Fruit fly (Drosophila melanogaster) whole organism, embryonic: ENCODE results near the gene mRpL32.

Source experiments
- Antp ChIP-seq: fragments of 200-800 bp; sonication (Bioruptor generic); optimal IDR thresholded peaks from 3 replicates; lab custom pipeline; 2016; ENCODE audit warnings: missing biosample characterization, missing genetic modification characterization
- B-H2 ChIP-seq: fragments of 200-800 bp; sonication (Bioruptor generic); optimal IDR thresholded peaks from 2 replicates; lab custom pipeline; 2018; ENCODE audit warnings: missing biosample characterization, mild to moderate bottlenecking, missing genetic modification characterization
- BEAF-32 ChIP-seq: fragments of 200-800 bp; sonication (Bioruptor generic); optimal IDR thresholded peaks from 3 replicates; lab custom pipeline; 2017; ENCODE audit warnings: missing biosample characterization, missing genetic modification characterization, mild to moderate bottlenecking, moderate library complexity, missing genetic modification reagents
- CG10654 ChIP-seq: fragments of 200-800 bp; sonication (Bioruptor generic); optimal IDR thresholded peaks from 2 replicates; lab custom pipeline; 2016; ENCODE audit warnings: missing biosample characterization, missing genetic modification characterization
- CG12236 ChIP-seq: fragments of 200-800 bp; sonication (Bioruptor generic); optimal IDR thresholded peaks from 2 replicates; lab custom pipeline; 2016; ENCODE audit warnings: missing biosample characterization, missing genetic modification characterization
- CG12744 ChIP-seq: fragments of 200-800 bp; sonication (Bioruptor generic); optimal IDR thresholded peaks from 2 replicates; lab custom pipeline; 2016; ENCODE audit warnings: missing biosample characterization, missing genetic modification characterization
- CG13287 ChIP-seq: fragments of 200-800 bp; sonication (Bioruptor generic); IDR thresholded peaks from 2 replicates; pipeline ENCODE4 v1.3.6; 2022; ENCODE audit warnings: missing biosample characterization, missing genetic modification characterization; ENCODE audit not compliant: partially characterized antibody
- CG14050 ChIP-seq: fragments of 200-800 bp; sonication (Bioruptor generic); IDR thresholded peaks from 3 replicates; pipeline ENCODE4 v1.3.6; 2022; ENCODE audit warnings: missing biosample characterization, missing genetic modification characterization
- CG15011 ChIP-seq: fragments of 200-800 bp; sonication (Bioruptor generic); optimal IDR thresholded peaks from 3 replicates; lab custom pipeline; 2018; ENCODE audit warnings: missing biosample characterization, mild to moderate bottlenecking, missing genetic modification characterization
- CG17912 ChIP-seq: fragments of 200-800 bp; sonication (Bioruptor generic); optimal IDR thresholded peaks from 2 replicates; lab custom pipeline; 2018; ENCODE audit warnings: missing biosample characterization, mild to moderate bottlenecking, missing genetic modification characterization
- CG2875 ChIP-seq: fragments of 200-800 bp; sonication (Bioruptor generic); optimal IDR thresholded peaks from 2 replicates; lab custom pipeline; 2017; ENCODE audit warnings: missing biosample characterization, mild to moderate bottlenecking, missing genetic modification characterization, missing genetic modification reagents
- CG31224 ChIP-seq: fragments of 200-800 bp; sonication (Bioruptor generic); IDR thresholded peaks from 2 replicates; pipeline ENCODE4 v1.3.6; 2022; ENCODE audit warnings: missing biosample characterization, missing genetic modification characterization
- CG33557 ChIP-seq: fragments of 200-800 bp; sonication (Bioruptor generic); optimal IDR thresholded peaks from 2 replicates; lab custom pipeline; 2019; ENCODE audit warnings: missing biosample characterization, mild to moderate bottlenecking, missing genetic modification characterization, moderate library complexity
- CG3407 ChIP-seq: fragments of 200-800 bp; sonication (Bioruptor generic); optimal IDR thresholded peaks from 2 replicates; lab custom pipeline; 2018; ENCODE audit warnings: missing biosample characterization, mild to moderate bottlenecking, missing genetic modification characterization
- CG6654 ChIP-seq: fragments of 200-800 bp; sonication (Bioruptor generic); optimal IDR thresholded peaks from 2 replicates; lab custom pipeline; 2017; ENCODE audit warnings: missing biosample characterization, mild to moderate bottlenecking, missing genetic modification characterization
- CG6689 ChIP-seq: fragments of 200-800 bp; sonication (Bioruptor generic); IDR thresholded peaks from 2 replicates; pipeline ENCODE4 v1.3.6; 2022; ENCODE audit warnings: missing biosample characterization, missing genetic modification characterization
- CG6813 ChIP-seq: fragments of 200-800 bp; sonication (Bioruptor generic); optimal IDR thresholded peaks from 2 replicates; lab custom pipeline; 2017; ENCODE audit warnings: missing biosample characterization, missing genetic modification characterization, mild to moderate bottlenecking, moderate library complexity, missing genetic modification reagents
- CG7786 ChIP-seq: fragments of 200-800 bp; sonication (Bioruptor generic); optimal IDR thresholded peaks from 2 replicates; lab custom pipeline; 2016; ENCODE audit warnings: missing biosample characterization, missing genetic modification characterization
- CG7928 ChIP-seq: fragments of 200-800 bp; sonication (Bioruptor generic); optimal IDR thresholded peaks from 2 replicates; lab custom pipeline; 2017; ENCODE audit warnings: missing biosample characterization, mild to moderate bottlenecking, missing genetic modification characterization
- CG7987 ChIP-seq: fragments of 200-800 bp; sonication (Bioruptor generic); optimal IDR thresholded peaks from 2 replicates; lab custom pipeline; 2018; ENCODE audit warnings: missing biosample characterization, mild to moderate bottlenecking, missing genetic modification characterization, moderate library complexity
- CG8944 ChIP-seq: fragments of 200-800 bp; sonication (Bioruptor generic); optimal IDR thresholded peaks from 3 replicates; lab custom pipeline; 2016; ENCODE audit warnings: missing biosample characterization, missing genetic modification characterization
- CG9876 ChIP-seq: fragments of 200-800 bp; sonication (Bioruptor generic); optimal IDR thresholded peaks from 2 replicates; lab custom pipeline; 2016; ENCODE audit warnings: missing biosample characterization, missing genetic modification characterization
- CrebB ChIP-seq: fragments of 200-800 bp; sonication (Bioruptor generic); optimal IDR thresholded peaks from 3 replicates; lab custom pipeline; 2018; ENCODE audit warnings: missing biosample characterization, mild to moderate bottlenecking, missing genetic modification characterization
- HLH4C ChIP-seq: fragments of 200-800 bp; sonication (Bioruptor generic); IDR thresholded peaks from 3 replicates; pipeline ENCODE4 v1.3.6; 2022; ENCODE audit warnings: missing biosample characterization, missing genetic modification characterization; ENCODE audit not compliant: partially characterized antibody
- HLH54F ChIP-seq: fragments of 200-800 bp; sonication (Bioruptor generic); optimal IDR thresholded peaks from 3 replicates; lab custom pipeline; 2016; ENCODE audit warnings: missing biosample characterization, missing genetic modification characterization
- Hmr ChIP-seq: fragments of 200-800 bp; sonication (Bioruptor generic); optimal IDR thresholded peaks from 3 replicates; lab custom pipeline; 2017; ENCODE audit warnings: mild to moderate bottlenecking, missing biosample characterization, missing genetic modification reagents, missing genetic modification characterization
- Mes4 ChIP-seq: fragments of 200-800 bp; sonication (Bioruptor generic); optimal IDR thresholded peaks from 2 replicates; lab custom pipeline; 2016; ENCODE audit warnings: missing biosample characterization, missing genetic modification characterization
- Optix ChIP-seq: fragments of 200-800 bp; sonication (Bioruptor generic); IDR thresholded peaks from 3 replicates; pipeline ENCODE4 v1.3.6; 2022; ENCODE audit warnings: missing biosample characterization, missing genetic modification characterization
- ac ChIP-seq: fragments of 200-800 bp; sonication (Bioruptor generic); optimal IDR thresholded peaks from 3 replicates; lab custom pipeline; 2017; ENCODE audit warnings: missing biosample characterization, mild to moderate bottlenecking, missing genetic modification characterization
- caup ChIP-seq: fragments of 200-800 bp; sonication (Bioruptor generic); optimal IDR thresholded peaks from 3 replicates; lab custom pipeline; 2017; ENCODE audit warnings: missing biosample characterization, mild to moderate bottlenecking, missing genetic modification characterization, moderate library complexity; ENCODE audit not compliant: severe bottlenecking
- chif ChIP-seq, 2 experiments: fragments of 200-800 bp; sonication (Bioruptor generic); optimal IDR thresholded peaks; 3 replicates each; lab custom pipeline; 2016; ENCODE audit warnings: missing biosample characterization in 2 of 2, missing genetic modification characterization in 2 of 2
- crc ChIP-seq: fragments of 200-800 bp; sonication (Bioruptor generic); optimal IDR thresholded peaks from 2 replicates; lab custom pipeline; 2016; ENCODE audit warnings: missing biosample characterization, missing genetic modification characterization
- emc ChIP-seq: fragments of 200-800 bp; sonication (Bioruptor generic); optimal IDR thresholded peaks from 2 replicates; lab custom pipeline; 2016; ENCODE audit warnings: missing biosample characterization, missing genetic modification characterization
- fd102C ChIP-seq: fragments of 200-800 bp; sonication (Bioruptor generic); optimal IDR thresholded peaks from 2 replicates; lab custom pipeline; 2018; ENCODE audit warnings: missing biosample characterization, mild to moderate bottlenecking, missing genetic modification characterization, moderate library complexity
- fd3F ChIP-seq: fragments of 200-800 bp; sonication (Bioruptor generic); optimal IDR thresholded peaks from 2 replicates; lab custom pipeline; 2018; ENCODE audit warnings: missing biosample characterization, mild to moderate bottlenecking, missing genetic modification characterization, moderate library complexity
- fd64A ChIP-seq: fragments of 200-800 bp; sonication (Bioruptor generic); optimal IDR thresholded peaks from 3 replicates; lab custom pipeline; 2018; ENCODE audit warnings: missing biosample characterization, mild to moderate bottlenecking, missing genetic modification characterization
- fd96Cb ChIP-seq: fragments of 200-800 bp; sonication (Bioruptor generic); optimal IDR thresholded peaks from 2 replicates; lab custom pipeline; 2018; ENCODE audit warnings: missing biosample characterization, mild to moderate bottlenecking, missing genetic modification characterization, moderate library complexity
- hbn ChIP-seq: fragments of 200-800 bp; sonication (Bioruptor generic); IDR thresholded peaks from 2 replicates; pipeline ENCODE4 v1.3.6; 2022; ENCODE audit warnings: missing biosample characterization, missing genetic modification characterization; ENCODE audit not compliant: partially characterized antibody
- hth ChIP-seq: fragments of >200 bp; optimal IDR thresholded peaks from 2 replicates; lab custom pipeline; 2017; ENCODE audit warnings: inconsistent platforms
- mam ChIP-seq: fragments of 200-800 bp; sonication (Bioruptor generic); optimal IDR thresholded peaks from 3 replicates; lab custom pipeline; 2016; ENCODE audit warnings: missing biosample characterization, missing genetic modification characterization
- nom ChIP-seq: fragments of 200-800 bp; sonication (Bioruptor generic); optimal IDR thresholded peaks from 2 replicates; lab custom pipeline; 2017; ENCODE audit warnings: missing biosample characterization, missing genetic modification characterization, mild to moderate bottlenecking, moderate library complexity, missing genetic modification reagents
- prd ChIP-seq, 3 experiments: fragments of >200 bp in 2 of 3; fragments of 200-800 bp in 1 of 3; sonication (Bioruptor generic) in 1 of 3; optimal IDR thresholded peaks in 2 of 3; IDR thresholded peaks in 1 of 3; 2 replicates in 2 of 3; 3 replicates in 1 of 3; pipeline versions ENCODE4 v1.3.6 to Lab custom; 2017 to 2022; ENCODE audit warnings: missing biosample characterization in 1 of 3, missing genetic modification characterization in 1 of 3
- sens ChIP-seq: fragments of 200-800 bp; sonication (Bioruptor generic); peaks from one replicate; lab custom pipeline; 2016; ENCODE audit warnings: missing biosample characterization, missing genetic modification characterization
- shn ChIP-seq: fragments of 200-800 bp; sonication (Bioruptor generic); optimal IDR thresholded peaks from 3 replicates; lab custom pipeline; 2016; ENCODE audit warnings: missing biosample characterization, missing genetic modification characterization
- sim ChIP-seq: fragments of 200-800 bp; sonication (Bioruptor generic); IDR thresholded peaks from 2 replicates; pipeline ENCODE4 v1.3.6; 2022; ENCODE audit warnings: missing biosample characterization, missing genetic modification characterization
- slp2 ChIP-seq: fragments of 200-800 bp; sonication (Bioruptor generic); optimal IDR thresholded peaks from 2 replicates; lab custom pipeline; 2016; ENCODE audit warnings: missing biosample characterization, missing genetic modification characterization
- sqz ChIP-seq: fragments of 200-800 bp; sonication (Bioruptor generic); optimal IDR thresholded peaks from 3 replicates; lab custom pipeline; 2018; ENCODE audit warnings: missing biosample characterization, mild to moderate bottlenecking, missing genetic modification characterization
- toy ChIP-seq: fragments of 200-800 bp; sonication (Bioruptor generic); IDR thresholded peaks from 2 replicates; pipeline ENCODE4 v1.3.6; 2022; ENCODE audit warnings: missing biosample characterization, missing genetic modification characterization
- vfl ChIP-seq: fragments of 200-800 bp; sonication (Bioruptor generic); optimal IDR thresholded peaks from 2 replicates; lab custom pipeline; 2016; ENCODE audit warnings: missing biosample characterization, missing genetic modification characterization
- zfh1 ChIP-seq: fragments of 200-800 bp; sonication (Bioruptor generic); IDR thresholded peaks from 3 replicates; pipeline ENCODE4 v1.3.6; 2022; ENCODE audit warnings: missing biosample characterization, missing genetic modification characterization

mRpL32 gene

DNA sequence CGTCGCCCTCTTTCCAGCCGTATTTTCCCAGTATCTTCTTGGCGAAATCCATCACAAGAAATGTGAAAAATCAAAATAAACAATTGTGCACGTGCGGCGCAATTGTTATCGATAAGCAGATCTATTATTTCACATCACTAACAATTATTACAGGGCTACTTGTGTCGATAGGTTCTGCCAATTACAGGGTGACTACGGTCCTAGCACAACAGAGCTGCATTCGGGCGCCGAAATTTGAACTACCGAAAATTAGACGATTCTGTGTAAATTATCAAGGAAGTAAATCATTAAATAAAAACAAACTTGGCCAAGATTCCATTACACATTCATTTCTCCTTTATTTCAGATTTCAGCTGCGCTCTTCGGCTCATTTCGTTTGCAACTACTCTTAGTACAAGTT lies 36.8 kb upstream of the mRpL32 start, which contains the start of gene CG15561 (continued):
- TF ChIP-seq prd (optimal IDR thresholded peaks at IDR 0.05; lab: Kevin White, UChicago) (no peak), prd (GFP tag; IDR thresholded peaks at IDR 0.05; lab: Robert Waterston, UW) (no peak), CG10654 (peak; percentile 42), sqz (GFP tag; lab: Kevin White, UChicago) (no peak), sens (GFP tag; lab: Kevin White, UChicago) (peak; percentile 82), Optix (GFP tag; lab: Robert Waterston, UW) (no peak), CG15011 (GFP tag; lab: Kevin White, UChicago) (no peak), fd102C (peak; percentile 13), ac (GFP tag; lab: Kevin White, UChicago) (no peak), CG6813 (no peak), fd96Cb (tag; lab: Kevin White, UChicago) (no peak), crc (GFP tag; lab: Kevin White, UChicago) (no peak), slp2 (peak; percentile 15), shn (no peak), sim (no peak), fd3F (GFP tag; lab: Kevin White, UChicago) (peak; percentile 5), CrebB (peak; percentile 64), CG3407 (GFP tag; lab: Kevin White, UChicago) (peak; percentile 49), hth (no peak), CG7987 (GFP tag; lab: Kevin White, UChicago) (peak; percentile 84), CG12236 (GFP tag; lab: Kevin White, UChicago) (peak; percentile 20), HLH54F (peak; percentile 46), fd64A (GFP tag; lab: Kevin White, UChicago) (peak; percentile 60), BEAF-32 (GFP tag; lab: Kevin White, UChicago) (peak; percentile 72), CG6689 (GFP tag; lab: Robert Waterston, UW) (no peak), hbn (GFP tag; lab: Robert Waterston, UW) (no peak), Hmr (GFP tag; lab: Kevin White, UChicago) (peak; percentile 67), HLH4C (GFP tag; lab: Robert Waterston, UW) (no peak), CG13287 (GFP tag; lab: Robert Waterston, UW) (no peak), CG17912 (peak; percentile 73), Mes4 (peak; percentile 47), CG2875 (GFP tag; lab: Kevin White, UChicago) (peak; percentile 10), CG14050 (GFP tag; lab: Robert Waterston, UW) (no peak), CG6654 (no peak), nom (GFP tag; lab: Kevin White, UChicago) (peak; percentile 43), B-H2 (GFP tag; lab: Kevin White, UChicago) (peak; percentile 89), toy (GFP tag; lab: Robert Waterston, UW) (no peak), CG9876 (GFP tag; lab: Kevin White, UChicago) (peak; percentile 27), CG33557 (GFP tag; lab: Kevin White, UChicago) (peak; percentile 66), CG31224 (GFP tag; lab: Robert Waterston, UW) (no peak), CG7928 (peak; percentile 69), mam (GFP tag; lab: Kevin White, UChicago) (no peak), vfl (GFP tag; lab: Kevin White, UChicago) (peak; percentile 48), zfh1 (GFP tag; lab: Robert Waterston, UW) (no peak), emc (GFP tag; lab: Kevin White, UChicago) (peak; percentile 22), CG12744 (GFP tag; lab: Kevin White, UChicago) (no peak), caup (GFP tag; lab: Kevin White, UChicago) (peak; percentile 73), CG7786 (peak; percentile 32), Antp (GFP tag; lab: Kevin White, UChicago) (peak; percentile 26), chif (GFP tag; optimal IDR thresholded peaks at IDR 0.05; lab: Kevin White, UChicago) (peak; percentile 32 to 50), CG8944 (GFP tag; lab: Kevin White, UChicago) (peak; percentile 0)
